Worm (Caenorhabditis elegans): ENCODE results near the gene rps-28.

Gene rps-28

ce11 chrIV:1708426-1708826, 48.9 kb downstream of the rps-28 start (continued):
- TF ChIP-seq ztf-28 (GFP tag; IDR thresholded peaks at IDR 0.05), result peak; percentile 4; the same call in 1 of the 2 replicates
- TF ChIP-seq hmg-20 (GFP tag; IDR thresholded peaks at IDR 0.05), result 0 out of 2 replicates have a peak, but pooled peaks have one; percentile 36
- TF ChIP-seq ztf-6 (GFP tag; IDR thresholded peaks at IDR 0.05), result no peak
- no peak for TF ChIP-seq nhr-90 (tag; optimal IDR thresholded peaks at IDR 0.05)

ce11 chrIV:1709002-1709401, 49.5 kb downstream of the rps-28 start:
- no peak for TF ChIP-seq lsl-1 (GFP tag; optimal IDR thresholded peaks at IDR 0.05)
- TF ChIP-seq zfh-2 (GFP tag; conservative IDR thresholded peaks at IDR 0.05), result peak; percentile 85
- peak; percentile 82; the same call in 1 of the 2 replicates for TF ChIP-seq egrh-3 (GFP tag; IDR thresholded peaks at IDR 0.05)

All from whole organism, young adult.